Fruit fly (Drosophila melanogaster): ENCODE results near the gene Lerp.

dm6 chr3R:26801427-26802160, 61.3 kb downstream of the Lerp start:
- TF ChIP-seq GATAd (GFP tag; optimal IDR thresholded peaks at IDR 0.05) = no peak
- no peak for TF ChIP-seq tai (GFP tag; optimal IDR thresholded peaks at IDR 0.05)
